Fruit fly (Drosophila melanogaster): ENCODE results near the gene Rpn13R.
A peak's percentile ranks its signal among the peaks of the same experiment; 100 is the strongest.

Rpn13R gene

DNA sequence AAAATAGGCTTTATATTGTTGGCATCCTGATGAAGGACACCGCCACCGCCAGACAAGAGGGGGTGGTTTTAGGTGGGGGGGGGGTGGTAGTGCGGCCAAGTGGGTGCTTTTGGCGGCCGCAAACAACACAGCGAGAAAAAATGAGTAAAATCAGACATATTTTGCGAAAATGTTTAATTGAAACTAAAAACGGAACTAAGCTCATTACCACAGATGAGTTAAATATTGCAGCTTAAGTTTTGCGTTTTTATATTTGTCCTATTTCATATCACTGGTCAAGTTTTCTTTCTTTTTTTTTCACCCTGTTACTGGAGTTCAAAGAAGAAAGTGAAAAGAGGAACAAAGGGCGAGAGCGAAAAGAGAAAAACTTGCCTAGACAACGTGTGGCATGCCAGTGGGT is 37.8 kb upstream of the Rpn13R start (continued):
- TF ChIP-seq CG12659 (GFP tag; optimal IDR thresholded peaks at IDR 0.05) (peak; percentile 70), CG10654 (GFP tag; optimal IDR thresholded peaks at IDR 0.05) (peak; percentile 32), CG6791 (GFP tag; IDR thresholded peaks at IDR 0.05; ENCODE audit: partially characterized antibody) (no peak), CG11398 (GFP tag; optimal IDR thresholded peaks at IDR 0.05) (peak; percentile 19), Nf-YA (GFP tag; IDR thresholded peaks at IDR 0.05) (peak; percentile 16; the same call in 1 of the 2 replicates), Ets65A (GFP tag) (peak; percentile 93), zfh2 (GFP tag; optimal IDR thresholded peaks at IDR 0.05) (peak; percentile 28), CG7745 (tag; optimal IDR thresholded peaks at IDR 0.05) (no peak), CG17361 (GFP tag; IDR thresholded peaks at IDR 0.05) (peak; percentile 66; the same call in 2 of the 3 replicates), toy (GFP tag; IDR thresholded peaks at IDR 0.05) (no peak), Xbp1 (GFP tag; optimal IDR thresholded peaks at IDR 0.05) (peak; percentile 75), Dbx (GFP tag; IDR thresholded peaks at IDR 0.05) (peak; percentile 49; the same call in 1 of the 3 replicates), dan (GFP tag; IDR thresholded peaks at IDR 0.05) (no peak), wek (GFP tag; optimal IDR thresholded peaks at IDR 0.05) (peak; percentile 1), pfk (GFP tag; optimal IDR thresholded peaks at IDR 0.05) (no peak), CG2712 (tag; optimal IDR thresholded peaks at IDR 0.05) (peak; percentile 65), CG3726 (GFP tag; IDR thresholded peaks at IDR 0.05) (no peak), CG10366 (GFP tag; IDR thresholded peaks at IDR 0.05) (peak; percentile 74), lola (GFP tag; optimal IDR thresholded peaks at IDR 0.05) (peak in 1 of 3 experiments; percentile 55), NC2β (GFP tag; optimal IDR thresholded peaks at IDR 0.05) (no peak), shn (GFP tag; optimal IDR thresholded peaks at IDR 0.05) (peak; percentile 44), CG34376 (GFP tag; optimal IDR thresholded peaks at IDR 0.05) (peak; percentile 28), CrebB (tag; optimal IDR thresholded peaks at IDR 0.05) (peak; percentile 46), D (optimal IDR thresholded peaks at IDR 0.05) (no peak), D (GFP tag; optimal IDR thresholded peaks at IDR 0.05) (peak; percentile 69), Eip74EF (GFP tag; optimal IDR thresholded peaks at IDR 0.05) (peak in 1 of 2 experiments; percentile 65), gro (GFP tag; optimal IDR thresholded peaks at IDR 0.05) (peak; percentile 32), onecut (GFP tag; IDR thresholded peaks at IDR 0.05) (peak; percentile 58), crol (GFP tag; IDR thresholded peaks at IDR 0.05) (peak; percentile 38; the same call in 1 of the 2 replicates), HmgD (GFP tag; optimal IDR thresholded peaks at IDR 0.05) (no peak), CoRest (tag; optimal IDR thresholded peaks at IDR 0.05) (peak; percentile 71), Dad (GFP tag; optimal IDR thresholded peaks at IDR 0.05) (peak; percentile 3), run (tag; optimal IDR thresholded peaks at IDR 0.05) (peak; percentile 64), CG11723 (GFP tag; optimal IDR thresholded peaks at IDR 0.05) (peak; percentile 14), CG5180 (GFP tag; optimal IDR thresholded peaks at IDR 0.05) (peak; percentile 26), scrt (GFP tag; optimal IDR thresholded peaks at IDR 0.05) (peak; percentile 70), sima (GFP tag; optimal IDR thresholded peaks at IDR 0.05) (no peak), CG18619 (GFP tag; optimal IDR thresholded peaks at IDR 0.05) (peak; percentile 68), CG7271 (tag; optimal IDR thresholded peaks at IDR 0.05) (no peak), ase (GFP tag; IDR thresholded peaks at IDR 0.05) (peak; percentile 59; the same call in 2 of the 3 replicates), prd (optimal IDR thresholded peaks at IDR 0.05) (no peak), prd (GFP tag; IDR thresholded peaks at IDR 0.05) (peak; percentile 81), Camta (GFP tag; optimal IDR thresholded peaks at IDR 0.05) (peak; percentile 36), CG15269 (tag; optimal IDR thresholded peaks at IDR 0.05) (peak; percentile 67), sens (GFP tag) (peak; percentile 91), CG12155 (GFP tag; optimal IDR thresholded peaks at IDR 0.05) (peak; percentile 46), Atf3 (GFP tag; optimal IDR thresholded peaks at IDR 0.05) (no peak), Rx (GFP tag; IDR thresholded peaks at IDR 0.05) (peak; percentile 62), Hey (tag; optimal IDR thresholded peaks at IDR 0.05) (peak; percentile 0), Awh (GFP tag; IDR thresholded peaks at IDR 0.05) (0 out of 2 replicates have a peak, but pooled peaks have one; percentile 61), CG2120 (GFP tag; optimal IDR thresholded peaks at IDR 0.05) (peak; percentile 78)
